Fruit fly (Drosophila melanogaster) whole organism, embryonic: ENCODE measurements around the gene CG44405.

Source experiments
- Awh ChIP-seq: fragments of 200-800 bp; sonication (Bioruptor generic); IDR thresholded peaks from 2 replicates; pipeline ENCODE4, ENCODE4 v1.3.6; 2022; ENCODE audit warnings: missing biosample characterization, missing genetic modification characterization
- CG10274 ChIP-seq: fragments of 200-800 bp; sonication (Bioruptor generic); optimal IDR thresholded peaks from 3 replicates; lab custom pipeline; 2017; ENCODE audit warnings: missing biosample characterization, mild to moderate bottlenecking, missing genetic modification characterization
- CG10959 ChIP-seq: fragments of 200-800 bp; sonication (Bioruptor generic); IDR thresholded peaks from 2 replicates; pipeline ENCODE4 v1.3.6; 2022; ENCODE audit warnings: missing biosample characterization, missing genetic modification characterization
- CG13624 ChIP-seq: fragments of 200-800 bp; sonication (Bioruptor generic); optimal IDR thresholded peaks from 2 replicates; lab custom pipeline; 2016; ENCODE audit warnings: missing biosample characterization, missing genetic modification characterization
- CG14050 ChIP-seq: fragments of 200-800 bp; sonication (Bioruptor generic); IDR thresholded peaks from 3 replicates; pipeline ENCODE4 v1.3.6; 2022; ENCODE audit warnings: missing biosample characterization, missing genetic modification characterization
- CG1603 ChIP-seq: fragments of 200-800 bp; sonication (Bioruptor generic); optimal IDR thresholded peaks from 2 replicates; lab custom pipeline; 2019; ENCODE audit warnings: missing biosample characterization, mild to moderate bottlenecking, missing genetic modification characterization, moderate library complexity
- CG16863 ChIP-seq: fragments of 200-800 bp; sonication (Bioruptor generic); optimal IDR thresholded peaks from 3 replicates; lab custom pipeline; 2016; ENCODE audit warnings: missing biosample characterization, missing genetic modification characterization
- CG17568 ChIP-seq: fragments of 200-800 bp; sonication (Bioruptor generic); optimal IDR thresholded peaks from 2 replicates; lab custom pipeline; 2018; ENCODE audit warnings: missing biosample characterization, mild to moderate bottlenecking, missing genetic modification characterization, moderate library complexity
- CG17912 ChIP-seq: fragments of 200-800 bp; sonication (Bioruptor generic); optimal IDR thresholded peaks from 2 replicates; lab custom pipeline; 2018; ENCODE audit warnings: missing biosample characterization, mild to moderate bottlenecking, missing genetic modification characterization
- CG2116 ChIP-seq: fragments of 200-800 bp; sonication (Bioruptor generic); optimal IDR thresholded peaks from 3 replicates; lab custom pipeline; 2018; ENCODE audit warnings: missing biosample characterization, mild to moderate bottlenecking, missing genetic modification characterization
- CG2712 ChIP-seq: fragments of 200-800 bp; optimal IDR thresholded peaks from 3 replicates; lab custom pipeline; 2019; ENCODE audit warnings: missing biosample characterization, mild to moderate bottlenecking, missing genetic modification characterization, moderate library complexity
- CG4424 ChIP-seq: fragments of 200-800 bp; sonication (Bioruptor generic); optimal IDR thresholded peaks from 3 replicates; lab custom pipeline; 2016; ENCODE audit warnings: missing biosample characterization, missing genetic modification characterization
- CG7372 ChIP-seq: fragments of 200-800 bp; sonication (Bioruptor generic); IDR thresholded peaks from 2 replicates; pipeline ENCODE4 v1.3.6; 2022; ENCODE audit warnings: missing biosample characterization, missing genetic modification characterization
- CG7745 ChIP-seq: fragments of 200-800 bp; sonication (Bioruptor generic); optimal IDR thresholded peaks from 2 replicates; lab custom pipeline; 2018; ENCODE audit warnings: missing biosample characterization, mild to moderate bottlenecking, missing genetic modification characterization, moderate library complexity
- CG7928 ChIP-seq: fragments of 200-800 bp; sonication (Bioruptor generic); optimal IDR thresholded peaks from 2 replicates; lab custom pipeline; 2017; ENCODE audit warnings: missing biosample characterization, mild to moderate bottlenecking, missing genetic modification characterization
- CG8290 ChIP-seq, 3 experiments: fragments of 200-800 bp; sonication (Bioruptor generic); optimal IDR thresholded peaks; 2 replicates each; lab custom pipeline; 2016 to 2019; ENCODE audit warnings: missing biosample characterization in 3 of 3, missing genetic modification characterization in 3 of 3, mild to moderate bottlenecking in 2 of 3, moderate library complexity in 1 of 3
- CG8359 ChIP-seq: fragments of 200-800 bp; sonication (Bioruptor generic); optimal IDR thresholded peaks from 2 replicates; lab custom pipeline; 2017; ENCODE audit warnings: missing biosample characterization, mild to moderate bottlenecking, missing genetic modification characterization, borderline replicate concordance
- CG8944 ChIP-seq: fragments of 200-800 bp; sonication (Bioruptor generic); optimal IDR thresholded peaks from 3 replicates; lab custom pipeline; 2016; ENCODE audit warnings: missing biosample characterization, missing genetic modification characterization
- Camta ChIP-seq: fragments of 200-800 bp; sonication (Bioruptor generic); optimal IDR thresholded peaks from 2 replicates; lab custom pipeline; 2016; ENCODE audit warnings: missing biosample characterization, missing genetic modification characterization
- Dip2 ChIP-seq: fragments of 200-800 bp; sonication (Bioruptor generic); IDR thresholded peaks from 2 replicates; pipeline ENCODE4 v1.3.6; 2022; ENCODE audit warnings: missing biosample characterization, missing genetic modification characterization
- Dip3 ChIP-seq: fragments of 200-800 bp; sonication (Bioruptor generic); optimal IDR thresholded peaks from 3 replicates; lab custom pipeline; 2016; ENCODE audit warnings: missing biosample characterization, missing genetic modification characterization
- ERR ChIP-seq: fragments of 200-800 bp; sonication (Bioruptor generic); optimal IDR thresholded peaks from 2 replicates; lab custom pipeline; 2016; ENCODE audit warnings: missing biosample characterization, missing genetic modification characterization
- Eip74EF ChIP-seq, 2 experiments: fragments of 200-800 bp in 1 of 2; fragments of >200 bp in 1 of 2; sonication (Bioruptor generic) in 1 of 2; optimal IDR thresholded peaks; 2 replicates each; lab custom pipeline; 2017 to 2019; ENCODE audit warnings: missing biosample characterization in 2 of 2, missing genetic modification characterization in 2 of 2, mild to moderate bottlenecking in 1 of 2, moderate library complexity in 1 of 2
- Fer3 ChIP-seq: fragments of 200-800 bp; sonication (Bioruptor generic); optimal IDR thresholded peaks from 2 replicates; lab custom pipeline; 2018; ENCODE audit warnings: missing biosample characterization, mild to moderate bottlenecking, missing genetic modification characterization, moderate library complexity
- Gug ChIP-seq: fragments of 200-800 bp; sonication (Bioruptor generic); IDR thresholded peaks from 4 replicates; pipeline ENCODE4 v1.3.6; 2022; ENCODE audit warnings: missing biosample characterization, missing genetic modification characterization
- Hr39 ChIP-seq: fragments of >200 bp; optimal IDR thresholded peaks from 2 replicates; lab custom pipeline; 2017
- Med ChIP-seq: fragments of 200-800 bp; sonication (Bioruptor generic); peaks from one replicate; lab custom pipeline; 2016; ENCODE audit warnings: missing biosample characterization, missing genetic modification characterization, mild to moderate bottlenecking, inconsistent platforms, moderate library complexity
- Mrtf ChIP-seq: fragments of 200-800 bp; sonication (Bioruptor generic); IDR thresholded peaks from 3 replicates; pipeline ENCODE4 v1.3.6; 2022; ENCODE audit warnings: missing biosample characterization, missing genetic modification characterization
- NFAT ChIP-seq: fragments of 200-800 bp; sonication (Bioruptor generic); IDR thresholded peaks from 2 replicates; pipeline ENCODE4 v1.3.6; 2022; ENCODE audit warnings: missing biosample characterization, missing genetic modification characterization
- NK7.1 ChIP-seq: fragments of 200-800 bp; sonication (Bioruptor generic); optimal IDR thresholded peaks from 3 replicates; lab custom pipeline; 2016; ENCODE audit warnings: missing biosample characterization, missing genetic modification characterization
- Pdp1 ChIP-seq, 2 experiments: fragments of 200-800 bp; sonication (Bioruptor generic); optimal IDR thresholded peaks; 3 replicates each; lab custom pipeline; 2016; ENCODE audit warnings: missing biosample characterization in 2 of 2, missing genetic modification characterization in 2 of 2, mild to moderate bottlenecking in 1 of 2, moderate library complexity in 1 of 2
- Poxn ChIP-seq: fragments of 200-800 bp; sonication (Bioruptor generic); IDR thresholded peaks from 2 replicates; pipeline ENCODE4 v1.3.6; 2022; ENCODE audit warnings: missing biosample characterization, missing genetic modification characterization
- abd-A ChIP-seq: fragments of 200-800 bp; sonication (Bioruptor generic); optimal IDR thresholded peaks from 3 replicates; lab custom pipeline; 2019; ENCODE audit warnings: missing biosample characterization, mild to moderate bottlenecking, missing genetic modification characterization, moderate library complexity
- aop ChIP-seq: fragments of 200-800 bp; sonication (Bioruptor generic); IDR thresholded peaks from 2 replicates; pipeline ENCODE4 v1.3.6; 2022; ENCODE audit warnings: missing biosample characterization, missing genetic modification characterization
- chm ChIP-seq: fragments of 200-800 bp; sonication (Bioruptor generic); IDR thresholded peaks from 2 replicates; pipeline ENCODE4 v1.3.6; 2022; ENCODE audit warnings: missing biosample characterization, missing genetic modification characterization
- dm ChIP-seq: fragments of 200-800 bp; sonication (Bioruptor generic); optimal IDR thresholded peaks from 3 replicates; lab custom pipeline; 2016; ENCODE audit warnings: missing biosample characterization, missing genetic modification characterization
- dmrt11E ChIP-seq: fragments of 200-800 bp; sonication (Bioruptor generic); optimal IDR thresholded peaks from 3 replicates; lab custom pipeline; 2018; ENCODE audit warnings: missing biosample characterization, mild to moderate bottlenecking, missing genetic modification characterization, moderate library complexity
- gsb ChIP-seq: fragments of 200-800 bp; sonication (Bioruptor generic); IDR thresholded peaks from 2 replicates; pipeline ENCODE4 v1.3.6; 2022; ENCODE audit warnings: missing biosample characterization, missing genetic modification characterization
- ham ChIP-seq: fragments of 200-800 bp; sonication (Bioruptor generic); IDR thresholded peaks from 2 replicates; pipeline ENCODE4 v1.3.6; 2022; ENCODE audit warnings: missing biosample characterization, missing genetic modification characterization
- hb ChIP-seq: fragments of 200-800 bp; sonication (Bioruptor generic); IDR thresholded peaks from 3 replicates; pipeline ENCODE4 v1.3.6; 2022; ENCODE audit warnings: missing biosample characterization, missing genetic modification characterization; ENCODE audit not compliant: partially characterized antibody
- hbn ChIP-seq: fragments of 200-800 bp; sonication (Bioruptor generic); IDR thresholded peaks from 2 replicates; pipeline ENCODE4 v1.3.6; 2022; ENCODE audit warnings: missing biosample characterization, missing genetic modification characterization; ENCODE audit not compliant: partially characterized antibody
- kni ChIP-seq: fragments of 200-800 bp; sonication (Bioruptor generic); optimal IDR thresholded peaks from 3 replicates; lab custom pipeline; 2017; ENCODE audit warnings: mild to moderate bottlenecking, missing biosample characterization, missing genetic modification reagents, missing genetic modification characterization
- lab ChIP-seq: fragments of 200-800 bp; sonication (Bioruptor generic); optimal IDR thresholded peaks from 3 replicates; lab custom pipeline; 2017; ENCODE audit warnings: missing biosample characterization, missing genetic modification characterization, mild to moderate bottlenecking, moderate library complexity, missing genetic modification reagents
- lov ChIP-seq, 2 experiments: fragments of 200-800 bp in 1 of 2; fragments of >200 bp in 1 of 2; sonication (Bioruptor generic) in 1 of 2; IDR thresholded peaks in 1 of 2; optimal IDR thresholded peaks in 1 of 2; 2 replicates in 1 of 2; 3 replicates in 1 of 2; pipeline versions ENCODE4 v1.3.6 to Lab custom; 2017 to 2022; ENCODE audit warnings: missing biosample characterization in 1 of 2, missing genetic modification characterization in 1 of 2
- nom ChIP-seq: fragments of 200-800 bp; sonication (Bioruptor generic); optimal IDR thresholded peaks from 2 replicates; lab custom pipeline; 2017; ENCODE audit warnings: missing biosample characterization, missing genetic modification characterization, mild to moderate bottlenecking, moderate library complexity, missing genetic modification reagents
- pfk ChIP-seq: fragments of 200-800 bp; sonication (Bioruptor generic); optimal IDR thresholded peaks from 2 replicates; lab custom pipeline; 2018; ENCODE audit warnings: missing biosample characterization, mild to moderate bottlenecking, missing genetic modification characterization, moderate library complexity
- ro ChIP-seq: fragments of 200-800 bp; sonication (Bioruptor generic); IDR thresholded peaks from 2 replicates; pipeline ENCODE4 v1.3.6; 2022; ENCODE audit warnings: missing biosample characterization, missing genetic modification characterization
- sens-2 ChIP-seq: fragments of 200-800 bp; sonication (Bioruptor generic); IDR thresholded peaks from 2 replicates; pipeline ENCODE4 v1.3.6; 2022; ENCODE audit warnings: missing biosample characterization, missing genetic modification characterization
- shn ChIP-seq: fragments of 200-800 bp; sonication (Bioruptor generic); optimal IDR thresholded peaks from 3 replicates; lab custom pipeline; 2016; ENCODE audit warnings: missing biosample characterization, missing genetic modification characterization

CG44405 gene

DNA sequence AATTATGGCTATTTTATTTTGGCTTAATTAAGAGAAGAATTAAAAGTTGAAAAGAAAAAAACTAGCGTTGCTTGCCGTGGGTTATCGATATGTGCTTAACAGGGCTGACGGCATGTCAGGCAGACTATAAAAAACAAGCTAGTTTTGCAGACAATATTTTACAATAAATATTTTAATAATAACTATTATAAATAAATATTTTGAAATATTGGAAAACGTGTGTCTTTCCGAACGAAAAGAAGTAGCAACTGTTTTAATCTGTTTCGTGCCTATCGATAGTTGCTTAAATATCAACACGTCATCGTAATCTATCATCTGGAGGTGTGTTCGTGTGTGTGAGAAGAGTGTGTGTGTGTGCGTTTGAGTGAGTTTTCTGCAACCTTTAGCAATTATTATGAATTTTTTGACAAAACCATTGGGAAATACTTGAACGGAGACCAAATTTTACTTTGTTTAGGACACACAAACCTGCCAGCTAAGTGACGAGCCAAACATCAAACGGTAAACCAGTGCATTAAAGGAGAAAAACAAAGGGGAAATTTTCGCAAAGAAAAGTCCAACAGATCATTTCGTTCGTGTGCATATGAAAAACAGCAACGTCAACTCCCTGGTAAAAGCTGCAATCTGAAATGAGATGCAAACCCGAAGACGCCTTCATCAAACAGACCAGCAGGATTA lies 35.0 kb downstream of the CG44405 start, which contains the start of the genes CG5861 and Syx5 (continued):
- TF ChIP-seq sens-2 (GFP tag; lab: Robert Waterston, UW) (no peak), nom (GFP tag; lab: Kevin White, UChicago) (peak; percentile 24), CG2116 (GFP tag; lab: Kevin White, UChicago) (peak; percentile 99), CG10274 (GFP tag; lab: Kevin White, UChicago) (no peak), Dip2 (no peak), CG4424 (peak; percentile 53), aop (no peak), Dip3 (GFP tag; lab: Kevin White, UChicago) (no peak), CG2712 (tag; lab: Kevin White, UChicago) (peak; percentile 79), CG7372 (GFP tag; lab: Robert Waterston, UW) (0 out of 2 replicates have a peak, but pooled peaks have one; percentile 30), kni (GFP tag; lab: Kevin White, UChicago) (no peak), ham (GFP tag; lab: Robert Waterston, UW) (no peak), CG17568 (GFP tag; lab: Kevin White, UChicago) (peak; percentile 10), pfk (GFP tag; lab: Kevin White, UChicago) (no peak), dm (GFP tag; lab: Kevin White, UChicago) (no peak), lov (optimal IDR thresholded peaks at IDR 0.05; lab: Kevin White, UChicago) (no peak), lov (GFP tag; IDR thresholded peaks at IDR 0.05; lab: Robert Waterston, UW) (no peak), Hr39 (no peak), gsb (no peak), NFAT (GFP tag; lab: Robert Waterston, UW) (peak; percentile 55), Eip74EF (GFP tag; optimal IDR thresholded peaks at IDR 0.05; lab: Kevin White, UChicago) (peak in 1 of 2 experiments; percentile 0), NK7.1 (GFP tag; lab: Kevin White, UChicago) (no peak), hbn (peak; percentile 91), CG17912 (GFP tag; lab: Kevin White, UChicago) (peak; percentile 22), CG16863 (no peak), CG8944 (GFP tag; lab: Kevin White, UChicago) (no peak), CG13624 (GFP tag; lab: Kevin White, UChicago) (no peak), CG14050 (peak; percentile 17; the same call in 1 of the 3 replicates), Mrtf (GFP tag; lab: Robert Waterston, UW) (no peak), Camta (no peak), abd-A (tag; lab: Kevin White, UChicago) (no peak), hb (peak; percentile 70; the same call in 1 of the 3 replicates), ro (GFP tag; lab: Robert Waterston, UW) (no peak), Poxn (no peak), ERR (GFP tag; lab: Kevin White, UChicago) (no peak), Pdp1 (GFP tag; optimal IDR thresholded peaks at IDR 0.05; lab: Kevin White, UChicago) (peak in 1 of 2 experiments; percentile 42), shn (no peak), CG8290 (GFP tag; optimal IDR thresholded peaks at IDR 0.05; lab: Kevin White, UChicago) (peak; percentile 21), CG8290 (tag; optimal IDR thresholded peaks at IDR 0.05; lab: Kevin White, UChicago) (no peak), CG7745 (tag; lab: Kevin White, UChicago) (peak; percentile 80), Awh (GFP tag; lab: Robert Waterston, UW) (no peak), Med (GFP tag; lab: Kevin White, UChicago) (peak; percentile 48), CG1603 (tag; lab: Kevin White, UChicago) (no peak), CG8359 (GFP tag; lab: Kevin White, UChicago) (no peak), chm (no peak), Fer3 (tag; lab: Kevin White, UChicago) (peak; percentile 60), Gug (GFP tag; lab: Robert Waterston, UW) (peak; percentile 60; the same call in 2 of the 4 replicates), lab (GFP tag; lab: Kevin White, UChicago) (peak; percentile 81), dmrt11E (tag; lab: Kevin White, UChicago) (peak; percentile 22), CG7928 (GFP tag; lab: Kevin White, UChicago) (peak; percentile 86), CG10959 (GFP tag; lab: Robert Waterston, UW) (no peak)
